Worm (Caenorhabditis elegans) whole organism, early embryonic: ENCODE measurements around the gene T22F3.12.

Experiments
- ama-1 ChIP-seq: fragments of 150-350 bp; optimal IDR thresholded peaks from 2 replicates; lab custom pipeline; 2014
- flt-1 ChIP-seq: fragments of 200-800 bp; sonication (Bioruptor generic); IDR thresholded peaks from 2 replicates; pipeline ENCODE4 v1.3.6; 2022; ENCODE audit warnings: missing genetic modification characterization, missing compliant biosample characterization
- hmg-4 ChIP-seq: fragments of 200-800 bp; sonication (Bioruptor generic); optimal IDR thresholded peaks from 2 replicates; lab custom pipeline; 2018; ENCODE audit warnings: mild to moderate bottlenecking, missing genetic modification characterization, missing compliant biosample characterization

- TF ChIP-seq hmg-4 (GFP tag; lab: Kevin White, UChicago) (no peak), ama-1 (no peak), flt-1 (no peak)
Measured at ce11 chrV:3580385-3580784, 11.6 kb downstream of the T22F3.12 start.
